Fruit fly (Drosophila melanogaster) S2 (cell line): ENCODE data around the gene Or85b.

Source experiments
- CG8478 ChIP-seq: fragments of >200 bp; optimal IDR thresholded peaks from 2 replicates; lab custom pipeline; 2018
- CTCF ChIP-seq, 2 experiments: fragments of >200 bp; optimal IDR thresholded peaks; 2 replicates each; lab custom pipeline; 2018

- no peak for TF ChIP-seq CTCF (optimal IDR thresholded peaks at IDR 0.05; lab: Kevin White, UChicago)
- TF ChIP-seq CG8478 (lab: Kevin White, UChicago): no peak
Measured at dm6 chr3R:8545915-8546314, 34.8 kb upstream of the Or85b start.
